Worm (Caenorhabditis elegans) whole organism, late embryonic: ENCODE results near the gene prkl-1.

Experiments used
- Y22D7AL.16 ChIP-seq: sonication (generic microtip); optimal IDR thresholded peaks from 2 replicates; lab custom pipeline; 2016; ENCODE audit warnings: missing genetic modification characterization, missing compliant biosample characterization
- elt-2 ChIP-seq: sonication (generic microtip); optimal IDR thresholded peaks from 2 replicates; lab custom pipeline; 2016; ENCODE audit warnings: missing genetic modification reagents, missing genetic modification characterization, missing compliant biosample characterization
- lim-6 ChIP-seq: sonication (generic microtip); optimal IDR thresholded peaks from 2 replicates; lab custom pipeline; 2016; ENCODE audit warnings: missing genetic modification characterization, missing compliant biosample characterization
- rnt-1 ChIP-seq: sonication (generic microtip); optimal IDR thresholded peaks from 2 replicates; lab custom pipeline; 2016; ENCODE audit warnings: missing genetic modification characterization, missing compliant biosample characterization
- sox-4 ChIP-seq: sonication (generic microtip); optimal IDR thresholded peaks from 2 replicates; lab custom pipeline; 2017; ENCODE audit warnings: mild to moderate bottlenecking, missing genetic modification characterization, inconsistent platforms, missing compliant biosample characterization
- zip-5 ChIP-seq: sonication (generic microtip); optimal IDR thresholded peaks from 2 replicates; lab custom pipeline; 2016; ENCODE audit warnings: missing genetic modification characterization, missing compliant biosample characterization

DNA sequence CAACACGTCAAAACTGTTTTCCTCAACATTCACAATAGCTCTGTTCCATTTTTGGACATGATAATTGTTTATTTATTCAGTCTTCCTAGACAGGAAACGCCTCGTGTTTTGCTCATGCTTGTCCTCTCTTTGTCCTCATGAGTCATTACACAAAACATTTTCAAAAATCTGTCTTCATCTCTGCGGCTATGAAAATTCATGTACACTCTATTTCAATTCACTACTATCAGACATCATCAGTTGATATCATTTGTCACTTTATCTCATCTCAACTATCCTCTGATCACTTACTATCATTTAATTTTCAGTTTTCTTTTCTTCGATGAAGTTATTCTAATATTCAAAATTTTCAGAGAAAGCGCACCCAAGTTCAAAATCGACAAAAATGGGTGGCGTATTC lies 37.1 kb upstream of the prkl-1 start, which contains the start of gene adah-1:
- no peak for TF ChIP-seq sox-4 (tag; lab: Kevin White, UChicago)
- TF ChIP-seq lim-6 (tag; lab: Kevin White, UChicago) = no peak
- TF ChIP-seq zip-5 (tag; lab: Kevin White, UChicago) = no peak
- TF ChIP-seq elt-2 = no peak
- no peak for TF ChIP-seq Y22D7AL.16 (tag; lab: Kevin White, UChicago)
- no peak for TF ChIP-seq rnt-1 (tag; lab: Kevin White, UChicago)
